Worm (Caenorhabditis elegans): Measurements from ENCODE around the gene C50E3.15.

DNA sequence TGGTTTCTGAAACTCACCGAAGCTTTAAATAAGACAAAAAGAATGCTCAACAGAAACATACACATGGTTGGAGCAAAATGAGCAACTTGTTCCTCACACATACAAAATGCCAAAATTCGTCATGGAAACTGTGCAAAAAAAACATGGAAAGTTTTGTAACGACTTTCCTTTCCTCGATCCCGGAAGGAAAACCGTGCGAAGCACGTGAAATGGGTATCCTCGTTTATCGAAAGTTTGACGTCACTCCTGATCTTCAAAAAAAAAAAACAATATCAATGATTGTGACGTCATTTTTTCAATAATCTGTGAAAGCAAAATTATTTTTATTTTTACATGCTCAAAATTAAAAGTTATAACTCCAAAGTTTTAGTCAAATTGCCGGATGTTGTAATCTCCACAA is 47.9 kb upstream of the C50E3.15 start, which contains the start of gene clec-212:
- TF ChIP-seq pha-4 (GFP tag; IDR thresholded peaks at IDR 0.05) (no peak), pha-4 (tag; optimal IDR thresholded peaks at IDR 0.05) (no peak), nhr-237 (tag; optimal IDR thresholded peaks at IDR 0.05) (no peak)

Measured in whole organism, L4 larva.